Worm (Caenorhabditis elegans) whole organism, young adult: ENCODE data around the gene magu-2.

Experiments used
- F23B12.7 ChIP-seq: sonication (generic microtip); optimal IDR thresholded peaks from 2 replicates; lab custom pipeline; 2017; ENCODE audit warnings: missing genetic modification characterization, mild to moderate bottlenecking, missing compliant biosample characterization, antibody characterized with exemption, moderate library complexity; ENCODE audit not compliant: insufficient read depth
- F49E8.2 ChIP-seq: sonication (generic microtip); optimal IDR thresholded peaks from 3 replicates; lab custom pipeline; 2017; ENCODE audit warnings: missing genetic modification characterization, mild to moderate bottlenecking, missing compliant biosample characterization, antibody characterized with exemption, moderate library complexity; ENCODE audit not compliant: insufficient read depth
- aptf-2 ChIP-seq: fragments of 200-800 bp; sonication (Bioruptor generic); conservative IDR thresholded peaks from 2 replicates; pipeline ENCODE4 v1.3.6; 2022; ENCODE audit warnings: missing genetic modification reagents, missing genetic modification characterization, missing compliant biosample characterization
- dpl-1 ChIP-seq: fragments of 150-350 bp; optimal IDR thresholded peaks from 2 replicates; lab custom pipeline; 2014; ENCODE audit warnings: missing biosample characterization, missing genetic modification reagents, missing genetic modification characterization

DNA sequence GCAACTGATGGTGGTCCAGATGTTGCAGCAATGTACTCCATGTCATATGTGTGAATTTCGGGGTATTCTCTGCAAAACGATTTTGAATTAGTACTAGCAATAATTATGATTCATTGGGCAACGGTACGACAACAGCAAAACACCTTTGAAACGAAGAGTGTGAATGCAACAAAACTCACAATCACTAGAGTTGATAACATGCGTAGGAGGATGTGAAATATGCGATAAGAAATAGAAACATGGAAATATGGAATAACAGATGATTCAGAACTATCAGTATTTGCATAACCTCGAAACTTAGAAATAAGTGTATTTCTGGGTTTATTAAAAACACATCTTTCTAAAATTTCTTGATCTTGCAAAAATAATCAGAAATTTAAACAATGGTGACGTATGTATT is 5.3 kb downstream of the magu-2 start:
- TF ChIP-seq F23B12.7 (tag; lab: Kevin White, UChicago) (no peak), dpl-1 (GFP tag; lab: Kevin White, UChicago) (no peak), F49E8.2 (tag; lab: Kevin White, UChicago) (no peak), aptf-2 (GFP tag; lab: Robert Waterston, UW) (no peak)
